Worm (Caenorhabditis elegans) whole organism, L3 larva: Measurements from ENCODE around the gene srw-143.
"Not testable (repeated sequence)": the region's sequence is repeated elsewhere in the genome, so short reads cannot be mapped to it uniquely, and the experiment has no call there.

Experiments used
- R02D3.7 ChIP-seq: fragments of 150-350 bp; optimal IDR thresholded peaks from 2 replicates; lab custom pipeline; 2014; ENCODE audit warnings: missing biosample characterization, missing genetic modification characterization
- ZK546.5 ChIP-seq: sonication (generic microtip); optimal IDR thresholded peaks from 2 replicates; lab custom pipeline; 2017; ENCODE audit warnings: missing biosample characterization, missing genetic modification characterization
- aly-2 ChIP-seq: fragments of 150-350 bp; optimal IDR thresholded peaks from 2 replicates; lab custom pipeline; 2014; ENCODE audit warnings: missing biosample characterization, missing genetic modification characterization
- ceh-16 ChIP-seq: sonication (generic microtip); optimal IDR thresholded peaks from 2 replicates; lab custom pipeline; 2017; ENCODE audit warnings: missing biosample characterization, missing genetic modification characterization
- ceh-28 ChIP-seq: fragments of 150-350 bp; optimal IDR thresholded peaks from 2 replicates; lab custom pipeline; 2014; ENCODE audit warnings: missing biosample characterization, missing genetic modification reagents, missing genetic modification characterization
- ceh-82 ChIP-seq: fragments of 150-350 bp; optimal IDR thresholded peaks from 2 replicates; lab custom pipeline; 2014; ENCODE audit warnings: missing biosample characterization, missing genetic modification characterization
- ceh-9 ChIP-seq: sonication (generic microtip); optimal IDR thresholded peaks from 2 replicates; lab custom pipeline; 2018; ENCODE audit warnings: missing biosample characterization, missing genetic modification characterization
- daf-12 ChIP-seq: fragments of 150-350 bp; optimal IDR thresholded peaks from 2 replicates; lab custom pipeline; 2014; ENCODE audit warnings: missing biosample characterization, missing genetic modification reagents, missing genetic modification characterization
- egl-27 ChIP-seq: sonication (generic microtip); optimal IDR thresholded peaks from 4 replicates; lab custom pipeline; 2017; ENCODE audit warnings: missing biosample characterization, missing genetic modification reagents, missing genetic modification characterization
- egl-5 ChIP-seq: fragments of 150-350 bp; optimal IDR thresholded peaks from 2 replicates; lab custom pipeline; 2017; ENCODE audit warnings: missing biosample characterization, missing genetic modification reagents, missing genetic modification characterization, inconsistent platforms
- elt-1 ChIP-seq: fragments of 150-350 bp; optimal IDR thresholded peaks from 2 replicates; lab custom pipeline; 2014; ENCODE audit warnings: missing biosample characterization, missing genetic modification characterization
- elt-3 ChIP-seq, 3 experiments: fragments of 150-350 bp in 1 of 3; sonication (generic microtip) in 2 of 3; optimal IDR thresholded peaks; 2 replicates in 2 of 3; 4 replicates in 1 of 3; lab custom pipeline; 2014 to 2017; ENCODE audit warnings: missing biosample characterization in 3 of 3, missing genetic modification characterization in 3 of 3
- eor-1 ChIP-seq, 2 experiments: fragments of 150-350 bp; optimal IDR thresholded peaks; 2 replicates each; lab custom pipeline; 2014 to 2018; ENCODE audit warnings: missing biosample characterization in 2 of 2, missing genetic modification characterization in 2 of 2
- fkh-10 ChIP-seq: sonication (generic microtip); optimal IDR thresholded peaks from 2 replicates; lab custom pipeline; 2017; ENCODE audit warnings: missing biosample characterization, missing genetic modification reagents, missing genetic modification characterization
- fkh-2 ChIP-seq: fragments of 150-350 bp; optimal IDR thresholded peaks from 2 replicates; lab custom pipeline; 2014; ENCODE audit warnings: missing biosample characterization, missing genetic modification reagents, missing genetic modification characterization
- fos-1 ChIP-seq: fragments of 150-350 bp; optimal IDR thresholded peaks from 2 replicates; lab custom pipeline; 2014; ENCODE audit warnings: missing biosample characterization, missing genetic modification characterization
- hmg-11 ChIP-seq: sonication (generic microtip); optimal IDR thresholded peaks from 2 replicates; lab custom pipeline; 2016; ENCODE audit warnings: missing genetic modification characterization, missing compliant biosample characterization
- jun-1 ChIP-seq: fragments of 150-350 bp; optimal IDR thresholded peaks from 2 replicates; lab custom pipeline; 2014; ENCODE audit warnings: missing biosample characterization, missing genetic modification reagents, missing genetic modification characterization
- lsy-12 ChIP-seq: sonication (generic microtip); optimal IDR thresholded peaks from 2 replicates; lab custom pipeline; 2016; ENCODE audit warnings: mild to moderate bottlenecking, missing genetic modification characterization, missing compliant biosample characterization
- mdl-1 ChIP-seq: fragments of 150-350 bp; optimal IDR thresholded peaks from 2 replicates; lab custom pipeline; 2014; ENCODE audit warnings: missing biosample characterization, missing genetic modification characterization
- mml-1 ChIP-seq: fragments of 150-350 bp; sonication (generic microtip); optimal IDR thresholded peaks from 3 replicates; lab custom pipeline; 2014; ENCODE audit warnings: missing biosample characterization, missing genetic modification characterization
- nfya-1 ChIP-seq: sonication (generic microtip); optimal IDR thresholded peaks from 2 replicates; lab custom pipeline; 2017; ENCODE audit warnings: missing genetic modification characterization, mild to moderate bottlenecking, missing compliant biosample characterization, antibody characterized with exemption, moderate library complexity; ENCODE audit not compliant: insufficient read depth
- nhr-12 ChIP-seq: fragments of 150-350 bp; optimal IDR thresholded peaks from 2 replicates; lab custom pipeline; 2014; ENCODE audit warnings: missing biosample characterization, missing genetic modification characterization
- nhr-23 ChIP-seq: fragments of 150-350 bp; optimal IDR thresholded peaks from 2 replicates; lab custom pipeline; 2014; ENCODE audit warnings: missing biosample characterization, missing genetic modification reagents, missing genetic modification characterization
- nhr-237 ChIP-seq: fragments of 150-350 bp; optimal IDR thresholded peaks from 2 replicates; lab custom pipeline; 2014; ENCODE audit warnings: missing biosample characterization, missing genetic modification characterization
- nhr-28 ChIP-seq: fragments of 150-350 bp; optimal IDR thresholded peaks from 2 replicates; lab custom pipeline; 2014; ENCODE audit warnings: missing biosample characterization, missing genetic modification characterization
- nhr-43 ChIP-seq: sonication (generic microtip); optimal IDR thresholded peaks from 2 replicates; lab custom pipeline; 2016; ENCODE audit warnings: mild to moderate bottlenecking, missing genetic modification characterization, missing compliant biosample characterization; ENCODE audit not compliant: poor library complexity, severe bottlenecking
- nhr-67 ChIP-seq: fragments of 150-350 bp; optimal IDR thresholded peaks from 2 replicates; lab custom pipeline; 2014; ENCODE audit warnings: missing biosample characterization, missing genetic modification characterization
- pha-4 ChIP-seq: fragments of 150-350 bp; optimal IDR thresholded peaks from 2 replicates; lab custom pipeline; 2014; ENCODE audit warnings: missing biosample characterization, missing genetic modification reagents, missing genetic modification characterization
- pqm-1 ChIP-seq: fragments of 150-350 bp; optimal IDR thresholded peaks from 2 replicates; lab custom pipeline; 2017; ENCODE audit warnings: missing biosample characterization, missing genetic modification characterization, inconsistent platforms
- snpc-4 ChIP-seq: fragments of 150-350 bp; optimal IDR thresholded peaks from 2 replicates; lab custom pipeline; 2014; ENCODE audit warnings: missing biosample characterization, missing genetic modification characterization
- unc-39 ChIP-seq: sonication (generic microtip); optimal IDR thresholded peaks from 4 replicates; lab custom pipeline; 2017; ENCODE audit warnings: missing biosample characterization, missing genetic modification characterization
- unc-62 ChIP-seq: fragments of 150-350 bp; sonication (generic microtip); optimal IDR thresholded peaks from 4 replicates; lab custom pipeline; 2014; ENCODE audit warnings: missing biosample characterization, missing genetic modification reagents, missing genetic modification characterization
- zag-1 ChIP-seq: fragments of 150-350 bp; optimal IDR thresholded peaks from 2 replicates; lab custom pipeline; 2014; ENCODE audit warnings: missing biosample characterization, missing genetic modification characterization
- ztf-11 ChIP-seq: fragments of 150-350 bp; optimal IDR thresholded peaks from 2 replicates; lab custom pipeline; 2014; ENCODE audit warnings: missing biosample characterization, missing genetic modification characterization
- ztf-4 ChIP-seq: fragments of 150-350 bp; optimal IDR thresholded peaks from 2 replicates; lab custom pipeline; 2014; ENCODE audit warnings: missing biosample characterization, missing genetic modification characterization

The srw-143 gene

ce11 chrV:2958202-2958601 is 16.9 kb upstream of the srw-143 start, which contains the start of gene srw-142:
Gene srw-142 (minus strand): TSS chrV:2958302.
- no peak for TF ChIP-seq eor-1 (tag; optimal IDR thresholded peaks at IDR 0.05; lab: Kevin White, UChicago)
- TF ChIP-seq nhr-28 (tag; lab: Kevin White, UChicago), result no peak
- no peak for TF ChIP-seq elt-3 (tag; optimal IDR thresholded peaks at IDR 0.05; lab: Kevin White, UChicago)
- no peak for TF ChIP-seq pqm-1 (tag; lab: Kevin White, UChicago)
- no peak for TF ChIP-seq snpc-4
- no peak for TF ChIP-seq nhr-237
- no peak for TF ChIP-seq lsy-12
- TF ChIP-seq nhr-12, result no peak
- TF ChIP-seq ztf-4, result no peak
- no peak for TF ChIP-seq fkh-2 (tag; lab: Kevin White, UChicago)
- no peak for TF ChIP-seq ceh-28 (tag; lab: Kevin White, UChicago)
- TF ChIP-seq elt-1 (tag; lab: Kevin White, UChicago), result no peak
- no peak for TF ChIP-seq fkh-10 (GFP tag; lab: Kevin White, UChicago)
- TF ChIP-seq ceh-9 (tag; lab: Kevin White, UChicago), result no peak
- no peak for TF ChIP-seq egl-5

ce11 chrV:2955342-2955741 is 14.0 kb upstream of the srw-143 start, which contains the start of gene srh-248:
Gene srh-248 (minus strand): TSS chrV:2955442.
- not testable (repeated sequence) for TF ChIP-seq nhr-67 (tag; lab: Kevin White, UChicago); R02D3.7; lsy-12

- not testable (repeated sequence) for TF ChIP-seq ceh-9 (tag; lab: Kevin White, UChicago); egl-27 (tag; lab: Kevin White, UChicago); unc-62
- TF ChIP-seq, all 47 proteins: peak for 0; not testable (repeated sequence) for 47
Measured at ce11 chrV:2952102-2952501, 10.8 kb upstream of the srw-143 start, which contains the start of gene srw-122. Gene srw-122 (minus strand): TSS chrV:2952202.

ce11 chrV:2945602-2946001 is 4.3 kb upstream of the srw-143 start, which contains the start of gene srh-87:
Gene srh-87 (minus strand): TSS chrV:2945702.
- TF ChIP-seq zag-1 (tag; lab: Kevin White, UChicago) (no peak), nhr-23 (tag; lab: Kevin White, UChicago) (no peak), ztf-11 (tag; lab: Kevin White, UChicago) (no peak)
- TF ChIP-seq, all 47 proteins: peak for 0

- TF ChIP-seq ZK546.5 (tag; lab: Kevin White, UChicago), result no peak
- TF ChIP-seq zag-1 (tag; lab: Kevin White, UChicago), result no peak
- no peak for TF ChIP-seq ceh-82 (tag; lab: Kevin White, UChicago)
- TF ChIP-seq mdl-1, result no peak
- no peak for TF ChIP-seq hmg-11 (tag; lab: Kevin White, UChicago)
Measured at ce11 chrV:2943859-2944258, 2.6 kb upstream of the srw-143 start, which contains the start of gene srw-137. Gene srw-137 (minus strand): TSS chrV:2943959.

ce11 chrV:2942247-2942646 is 942 bp upstream of the srw-143 start:
- no peak for TF ChIP-seq unc-62
- TF ChIP-seq ceh-16 (tag; lab: Kevin White, UChicago), result no peak
- TF ChIP-seq nhr-43, result no peak
- TF ChIP-seq pha-4 (tag; lab: Kevin White, UChicago), result no peak
- TF ChIP-seq daf-12, result no peak
- TF ChIP-seq fkh-10 (GFP tag; lab: Kevin White, UChicago), result no peak
- no peak for TF ChIP-seq mml-1
- no peak for TF ChIP-seq nhr-237
- TF ChIP-seq ztf-11 (tag; lab: Kevin White, UChicago), result no peak
- TF ChIP-seq fos-1, result no peak
- no peak for TF ChIP-seq fkh-2 (tag; lab: Kevin White, UChicago)
- TF ChIP-seq nhr-23 (tag; lab: Kevin White, UChicago), result no peak
- no peak for TF ChIP-seq ceh-9 (tag; lab: Kevin White, UChicago)
- TF ChIP-seq egl-5, result no peak
- TF ChIP-seq aly-2 (tag; lab: Kevin White, UChicago), result no peak
- no peak for TF ChIP-seq unc-39 (tag; lab: Kevin White, UChicago)
- TF ChIP-seq jun-1 (tag; lab: Kevin White, UChicago), result no peak
- no peak for TF ChIP-seq nfya-1 (tag; lab: Kevin White, UChicago)
- TF ChIP-seq ZK546.5 (tag; lab: Kevin White, UChicago), result no peak
- TF ChIP-seq pqm-1 (tag; lab: Kevin White, UChicago), result no peak
